Fruit fly (Drosophila melanogaster) S2 (cell line): Measurements from ENCODE around the gene PGS1.

Experiments used
- CG8478 ChIP-seq: fragments of >200 bp; optimal IDR thresholded peaks from 2 replicates; lab custom pipeline; 2018
- CTCF ChIP-seq, 2 experiments: fragments of >200 bp; optimal IDR thresholded peaks; 2 replicates each; lab custom pipeline; 2018

DNA sequence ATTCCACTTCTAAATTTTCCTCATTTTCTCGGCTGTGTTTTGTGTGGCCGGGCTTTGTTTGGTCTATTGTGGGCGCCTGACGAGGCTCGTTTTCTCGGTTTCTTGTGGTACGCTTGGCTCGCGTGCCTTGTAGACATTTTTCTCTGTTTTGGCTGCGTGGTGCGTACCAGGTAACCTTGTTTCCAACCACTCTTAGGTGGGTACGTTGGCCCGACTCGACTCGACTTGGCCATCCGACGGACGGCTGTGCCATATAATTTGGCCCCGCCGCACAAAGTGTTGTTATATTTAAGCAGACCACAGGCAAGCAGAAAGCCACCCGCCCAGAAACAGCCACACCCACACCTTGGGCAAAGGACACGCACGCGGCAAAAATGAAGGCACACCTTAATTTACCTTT is 42.3 kb downstream of the PGS1 start:
- TF ChIP-seq CG8478 (lab: Kevin White, UChicago) = no peak
- no peak for TF ChIP-seq CTCF (optimal IDR thresholded peaks at IDR 0.05; lab: Kevin White, UChicago)
